Worm (Caenorhabditis elegans) whole organism, young adult: ENCODE measurements around the gene Y46H3D.1.

ENCODE experiments used
- B0261.1 ChIP-seq: sonication (generic microtip); optimal IDR thresholded peaks from 2 replicates; lab custom pipeline; 2016; ENCODE audit warnings: mild to moderate bottlenecking, missing genetic modification characterization, moderate library complexity, missing compliant biosample characterization
- C06A6.2 ChIP-seq: fragments of 200-800 bp; sonication (Bioruptor generic); conservative IDR thresholded peaks from 2 replicates; pipeline ENCODE4 v1.3.6; 2022; ENCODE audit warnings: missing genetic modification characterization, missing compliant biosample characterization
- C17E4.6 ChIP-seq: fragments of 200-800 bp; sonication (Bioruptor generic); IDR thresholded peaks from 2 replicates; pipeline ENCODE4 v1.3.6; 2022; ENCODE audit warnings: missing genetic modification reagents, missing genetic modification characterization, missing compliant biosample characterization
- D2030.7 ChIP-seq: fragments of 200-800 bp; sonication (Bioruptor generic); IDR thresholded peaks from 2 replicates; pipeline ENCODE4 v1.3.6; 2022; ENCODE audit warnings: missing genetic modification reagents, missing genetic modification characterization, missing compliant biosample characterization
- F23B12.7 ChIP-seq: sonication (generic microtip); optimal IDR thresholded peaks from 2 replicates; lab custom pipeline; 2017; ENCODE audit warnings: missing genetic modification characterization, mild to moderate bottlenecking, missing compliant biosample characterization, antibody characterized with exemption, moderate library complexity; ENCODE audit not compliant: insufficient read depth
- F49E8.2 ChIP-seq: sonication (generic microtip); optimal IDR thresholded peaks from 3 replicates; lab custom pipeline; 2017; ENCODE audit warnings: missing genetic modification characterization, mild to moderate bottlenecking, missing compliant biosample characterization, antibody characterized with exemption, moderate library complexity; ENCODE audit not compliant: insufficient read depth
- F52B5.7 ChIP-seq: sonication (generic microtip); optimal IDR thresholded peaks from 2 replicates; lab custom pipeline; 2016; ENCODE audit warnings: mild to moderate bottlenecking, missing genetic modification characterization, missing compliant biosample characterization
- F57A8.1 ChIP-seq: fragments of 200-800 bp; sonication (Bioruptor generic); optimal IDR thresholded peaks from 2 replicates; lab custom pipeline; 2018; ENCODE audit warnings: mild to moderate bottlenecking, missing genetic modification characterization, moderate library complexity, missing compliant biosample characterization
- K11D2.4 ChIP-seq: fragments of 200-800 bp; sonication (Bioruptor generic); IDR thresholded peaks from 2 replicates; pipeline ENCODE4 v1.3.6; 2022; ENCODE audit warnings: missing genetic modification reagents, missing genetic modification characterization, missing compliant biosample characterization
- T07F8.4 ChIP-seq: sonication (generic microtip); optimal IDR thresholded peaks from 2 replicates; lab custom pipeline; 2016; ENCODE audit warnings: mild to moderate bottlenecking, missing genetic modification characterization, moderate library complexity, missing compliant biosample characterization
- Y67H2A.10 ChIP-seq: fragments of 200-800 bp; sonication (Bioruptor generic); conservative IDR thresholded peaks from 2 replicates; pipeline ENCODE4 v1.3.6; 2022; ENCODE audit warnings: missing genetic modification reagents, missing genetic modification characterization, missing compliant biosample characterization
- Y79H2A.3 ChIP-seq: fragments of 200-800 bp; sonication (Bioruptor generic); conservative IDR thresholded peaks from 2 replicates; pipeline ENCODE4 v1.3.6; 2022; ENCODE audit warnings: missing genetic modification reagents, missing genetic modification characterization, missing compliant biosample characterization
- ama-1 ChIP-seq, 3 experiments: fragments of 150-350 bp in 1 of 3; sonication (generic microtip) in 2 of 3; optimal IDR thresholded peaks; 2 replicates each; lab custom pipeline; 2014 to 2018; ENCODE audit warnings: missing biosample characterization in 2 of 3, missing genetic modification characterization in 2 of 3, missing genetic modification reagents in 2 of 3
- athp-1 ChIP-seq: sonication (generic microtip); optimal IDR thresholded peaks from 2 replicates; lab custom pipeline; 2017; ENCODE audit warnings: mild to moderate bottlenecking, missing genetic modification characterization, missing compliant biosample characterization
- attf-5 ChIP-seq: fragments of 200-800 bp; sonication (Bioruptor generic); optimal IDR thresholded peaks from 2 replicates; lab custom pipeline; 2018; ENCODE audit warnings: mild to moderate bottlenecking, missing genetic modification characterization, missing compliant biosample characterization
- bed-1 ChIP-seq: fragments of 200-800 bp; sonication (Bioruptor generic); IDR thresholded peaks from 2 replicates; pipeline ENCODE4 v1.3.6; 2022; ENCODE audit warnings: missing genetic modification reagents, missing genetic modification characterization, missing compliant biosample characterization
- ccch-3 ChIP-seq: fragments of 200-800 bp; sonication (Bioruptor generic); optimal IDR thresholded peaks from 2 replicates; lab custom pipeline; 2018; ENCODE audit warnings: mild to moderate bottlenecking, missing genetic modification characterization, missing compliant biosample characterization
- ceh-27 ChIP-seq: fragments of 200-800 bp; sonication (Bioruptor generic); optimal IDR thresholded peaks from 2 replicates; lab custom pipeline; 2018; ENCODE audit warnings: mild to moderate bottlenecking, missing genetic modification characterization, moderate library complexity, missing compliant biosample characterization
- ceh-40 ChIP-seq: fragments of 200-800 bp; sonication (Bioruptor generic); IDR thresholded peaks from 2 replicates; pipeline ENCODE4 v1.3.6; 2022; ENCODE audit warnings: missing genetic modification characterization, missing compliant biosample characterization
- die-1 ChIP-seq: sonication (generic microtip); optimal IDR thresholded peaks from 2 replicates; lab custom pipeline; 2016; ENCODE audit warnings: missing genotype, mild to moderate bottlenecking, missing genetic modification characterization, missing compliant biosample characterization
- egl-44 ChIP-seq: fragments of 200-800 bp; sonication (Bioruptor generic); IDR thresholded peaks from 2 replicates; pipeline ENCODE4 v1.3.6; 2022; ENCODE audit warnings: missing genetic modification reagents, missing genetic modification characterization, missing compliant biosample characterization
- ekl-4 ChIP-seq: fragments of 200-800 bp; sonication (Bioruptor generic); IDR thresholded peaks from 2 replicates; pipeline ENCODE4 v1.3.6; 2022; ENCODE audit warnings: missing genetic modification reagents, missing genetic modification characterization, missing compliant biosample characterization
- fkh-3 ChIP-seq: sonication (generic microtip); optimal IDR thresholded peaks from 2 replicates; lab custom pipeline; 2016; ENCODE audit warnings: mild to moderate bottlenecking, missing genetic modification characterization, missing compliant biosample characterization
- him-1 ChIP-seq: sonication (generic microtip); optimal IDR thresholded peaks from 2 replicates; lab custom pipeline; 2016; ENCODE audit warnings: missing genotype, missing genetic modification reagents, missing genetic modification characterization, missing compliant biosample characterization
- hlh-26 ChIP-seq: fragments of 200-800 bp; sonication (Bioruptor generic); conservative IDR thresholded peaks from 2 replicates; pipeline ENCODE4 v1.3.6; 2022; ENCODE audit warnings: missing genetic modification reagents, missing genetic modification characterization, missing compliant biosample characterization
- hsf-1 ChIP-seq: fragments of 200-800 bp; sonication (Bioruptor generic); IDR thresholded peaks from 2 replicates; pipeline ENCODE4 v1.3.6; 2022; ENCODE audit warnings: missing genetic modification reagents, missing genetic modification characterization, missing compliant biosample characterization
- lag-1 ChIP-seq: fragments of 200-800 bp; sonication (Bioruptor generic); IDR thresholded peaks from 2 replicates; pipeline ENCODE4 v1.3.6; 2022; ENCODE audit warnings: missing genetic modification reagents, missing genetic modification characterization, missing compliant biosample characterization
- let-526 ChIP-seq: fragments of 200-800 bp; sonication (Bioruptor generic); IDR thresholded peaks from 2 replicates; pipeline ENCODE4 v1.3.6; 2022; ENCODE audit warnings: missing genetic modification reagents, missing genetic modification characterization, missing compliant biosample characterization
- let-607 ChIP-seq, 2 experiments: fragments of 200-800 bp in 1 of 2; sonication (Bioruptor generic) in 1 of 2; sonication (generic microtip) in 1 of 2; optimal IDR thresholded peaks; 2 replicates each; lab custom pipeline; 2016 to 2018; ENCODE audit warnings: mild to moderate bottlenecking in 2 of 2, missing compliant biosample characterization in 2 of 2, missing genetic modification characterization in 2 of 2, moderate library complexity in 2 of 2, missing genotype in 1 of 2
- lin-26 ChIP-seq: fragments of 200-800 bp; sonication (Bioruptor generic); IDR thresholded peaks from 2 replicates; pipeline ENCODE4 v1.3.6; 2022; ENCODE audit warnings: missing genetic modification reagents, missing genetic modification characterization, missing compliant biosample characterization
- lin-35 ChIP-seq, 3 experiments: fragments of 150-350 bp in 2 of 3; sonication (generic microtip) in 1 of 3; optimal IDR thresholded peaks; 2 replicates each; lab custom pipeline; 2014 to 2018; ENCODE audit warnings: missing biosample characterization in 3 of 3, missing genetic modification characterization in 3 of 3, missing genetic modification reagents in 3 of 3
- lir-1 ChIP-seq: fragments of 200-800 bp; sonication (Bioruptor generic); conservative IDR thresholded peaks from 2 replicates; pipeline ENCODE4 v1.3.6; 2022; ENCODE audit warnings: missing genetic modification reagents, missing genetic modification characterization, missing compliant biosample characterization
- madf-3 ChIP-seq: fragments of 200-800 bp; sonication (Bioruptor generic); IDR thresholded peaks from 2 replicates; pipeline ENCODE4 v1.3.6; 2022; ENCODE audit warnings: missing genetic modification reagents, missing genetic modification characterization, missing compliant biosample characterization
- madf-6 ChIP-seq: fragments of 200-800 bp; sonication (Bioruptor generic); IDR thresholded peaks from 2 replicates; pipeline ENCODE4 v1.3.6; 2022; ENCODE audit warnings: missing genetic modification reagents, missing genetic modification characterization, missing compliant biosample characterization
- mes-4 ChIP-seq: sonication (generic microtip); optimal IDR thresholded peaks from 2 replicates; lab custom pipeline; 2016; ENCODE audit warnings: missing genotype, missing genetic modification characterization, missing compliant biosample characterization
- mxl-1 ChIP-seq: sonication (generic microtip); optimal IDR thresholded peaks from 2 replicates; lab custom pipeline; 2016; ENCODE audit warnings: missing genetic modification characterization, missing compliant biosample characterization
- nfyb-1 ChIP-seq: fragments of 200-800 bp; sonication (Bioruptor generic); IDR thresholded peaks from 2 replicates; pipeline ENCODE4 v1.3.6; 2022; ENCODE audit warnings: missing genetic modification reagents, missing genetic modification characterization, missing compliant biosample characterization
- nhr-120 ChIP-seq: fragments of 200-800 bp; sonication (Bioruptor generic); IDR thresholded peaks from 2 replicates; pipeline ENCODE4 v1.3.6; 2022; ENCODE audit warnings: missing genetic modification characterization, missing compliant biosample characterization
- nhr-80 ChIP-seq: sonication (generic microtip); optimal IDR thresholded peaks from 2 replicates; lab custom pipeline; 2016; ENCODE audit warnings: missing genetic modification characterization, missing compliant biosample characterization
- rcor-1 ChIP-seq: fragments of 200-800 bp; sonication (Bioruptor generic); IDR thresholded peaks from 2 replicates; pipeline ENCODE4 v1.3.6; 2022; ENCODE audit warnings: missing genetic modification reagents, missing genetic modification characterization, missing compliant biosample characterization
- rec-8 ChIP-seq, 2 experiments: sonication (generic microtip); optimal IDR thresholded peaks; 2 replicates each; lab custom pipeline; 2016; ENCODE audit warnings: mild to moderate bottlenecking in 2 of 2, missing genetic modification characterization in 2 of 2, missing genetic modification reagents in 2 of 2, missing genotype in 2 of 2, missing biosample characterization in 1 of 2, missing compliant biosample characterization in 1 of 2, moderate library complexity in 1 of 2
- repo-1 ChIP-seq: sonication (generic microtip); optimal IDR thresholded peaks from 2 replicates; lab custom pipeline; 2017; ENCODE audit warnings: mild to moderate bottlenecking, missing genetic modification characterization, missing compliant biosample characterization
- snpc-1.3 ChIP-seq: sonication (generic microtip); optimal IDR thresholded peaks from 2 replicates; lab custom pipeline; 2017; ENCODE audit warnings: missing genetic modification characterization, mild to moderate bottlenecking, missing compliant biosample characterization, antibody characterized with exemption, moderate library complexity, missing genotype, missing genetic modification reagents; ENCODE audit not compliant: insufficient read depth
- snpc-3.4 ChIP-seq: sonication (generic microtip); optimal IDR thresholded peaks from 2 replicates; lab custom pipeline; 2017; ENCODE audit warnings: missing genetic modification characterization, mild to moderate bottlenecking, missing compliant biosample characterization, antibody characterized with exemption, moderate library complexity, missing genotype, missing genetic modification reagents
- ztf-25 ChIP-seq: fragments of 200-800 bp; sonication (Bioruptor generic); IDR thresholded peaks from 2 replicates; pipeline ENCODE4 v1.3.6; 2022; ENCODE audit warnings: missing genetic modification reagents, missing genetic modification characterization, missing compliant biosample characterization
- ztf-6 ChIP-seq: fragments of 200-800 bp; sonication (Bioruptor generic); IDR thresholded peaks from 2 replicates; pipeline ENCODE4 v1.3.6; 2022; ENCODE audit warnings: missing genetic modification reagents, missing genetic modification characterization, missing compliant biosample characterization

Gene Y46H3D.1

ce11 chrV:1631148-1631547 lies 11.2 kb upstream of the Y46H3D.1 start, which contains the start of gene Y46H3D.8:
Y46H3D.8 (minus strand) TSS chrV:1631248.
- TF ChIP-seq snpc-3.4 (no peak), madf-6 (GFP tag; lab: Robert Waterston, UW) (no peak), ceh-27 (GFP tag; lab: Kevin White, UChicago) (no peak), egl-44 (no peak), hsf-1 (GFP tag; lab: Robert Waterston, UW) (no peak), him-1 (tag; lab: Kevin White, UChicago) (no peak), nhr-120 (GFP tag; lab: Robert Waterston, UW) (no peak), mxl-1 (tag; lab: Kevin White, UChicago) (no peak), attf-5 (no peak), let-526 (GFP tag; lab: Robert Waterston, UW) (no peak), fkh-3 (no peak), ztf-25 (GFP tag; lab: Robert Waterston, UW) (no peak), K11D2.4 (GFP tag; lab: Robert Waterston, UW) (no peak), Y67H2A.10 (GFP tag; lab: Robert Waterston, UW) (no peak), rcor-1 (GFP tag; lab: Robert Waterston, UW) (no peak), ekl-4 (GFP tag; lab: Robert Waterston, UW) (no peak), lin-26 (no peak), ama-1 (optimal IDR thresholded peaks at IDR 0.05; lab: Kevin White, UChicago) (no peak), ama-1 (GFP tag; optimal IDR thresholded peaks at IDR 0.05; lab: Kevin White, UChicago) (no peak), nfyb-1 (no peak), die-1 (tag; lab: Kevin White, UChicago) (no peak)

- no peak for TF ChIP-seq snpc-3.4
- no peak for TF ChIP-seq lin-26
- TF ChIP-seq lir-1 (GFP tag; lab: Robert Waterston, UW), result no peak
- TF ChIP-seq T07F8.4 (tag; lab: Kevin White, UChicago), result no peak
- TF ChIP-seq C17E4.6 (GFP tag; lab: Robert Waterston, UW), result no peak
- no peak for TF ChIP-seq madf-3 (GFP tag; lab: Robert Waterston, UW)
- no peak for TF ChIP-seq ceh-40
- TF ChIP-seq F52B5.7 (tag; lab: Kevin White, UChicago), result no peak
- TF ChIP-seq lin-35 (GFP tag; optimal IDR thresholded peaks at IDR 0.05; lab: Kevin White, UChicago), result no peak
- TF ChIP-seq F49E8.2, result no peak
- TF ChIP-seq ccch-3 (GFP tag; lab: Kevin White, UChicago), result no peak
- no peak for TF ChIP-seq rec-8 (tag; optimal IDR thresholded peaks at IDR 0.05; lab: Kevin White, UChicago)
- no peak for TF ChIP-seq hlh-26
- TF ChIP-seq F57A8.1 (GFP tag; lab: Kevin White, UChicago), result no peak
- TF ChIP-seq F23B12.7 (tag; lab: Kevin White, UChicago), result no peak
- no peak for TF ChIP-seq lag-1 (GFP tag; lab: Robert Waterston, UW)
- TF ChIP-seq snpc-1.3 (tag; lab: Kevin White, UChicago), result no peak
Measured at ce11 chrV:1631717-1632116, 10.6 kb upstream of the Y46H3D.1 start, which contains the start of gene irld-17. irld-17 (plus strand) TSS chrV:1632017.

ce11 chrV:1635859-1636258 lies 6.4 kb upstream of the Y46H3D.1 start, which contains the start of gene str-222:
str-222 (plus strand) TSS chrV:1636159.
- no peak for TF ChIP-seq D2030.7 (GFP tag; lab: Robert Waterston, UW)
- TF ChIP-seq bed-1 (GFP tag; lab: Robert Waterston, UW), result no peak
- TF ChIP-seq nhr-80 (tag; lab: Kevin White, UChicago), result no peak
- TF ChIP-seq B0261.1, result no peak
- TF ChIP-seq lir-1 (GFP tag; lab: Robert Waterston, UW), result no peak
- no peak for TF ChIP-seq ztf-6
- TF ChIP-seq athp-1 (tag; lab: Kevin White, UChicago), result no peak
- TF ChIP-seq Y79H2A.3 (GFP tag; lab: Robert Waterston, UW), result no peak
- TF ChIP-seq ama-1 (optimal IDR thresholded peaks at IDR 0.05; lab: Kevin White, UChicago), result no peak
- no peak for TF ChIP-seq ama-1 (GFP tag; optimal IDR thresholded peaks at IDR 0.05; lab: Kevin White, UChicago)
- no peak for TF ChIP-seq C06A6.2 (GFP tag; lab: Robert Waterston, UW)
- TF ChIP-seq T07F8.4 (tag; lab: Kevin White, UChicago), result no peak
- TF ChIP-seq let-607 (tag; optimal IDR thresholded peaks at IDR 0.05; lab: Kevin White, UChicago), result no peak
- TF ChIP-seq fkh-3, result no peak
- TF ChIP-seq mes-4 (tag; lab: Kevin White, UChicago), result no peak
- no peak for TF ChIP-seq repo-1
